Worm (Caenorhabditis elegans) whole organism, early embryonic: ENCODE data around the gene ssp-10.

Source experiments
- B0310.2 ChIP-seq: sonication (generic microtip); optimal IDR thresholded peaks from 2 replicates; lab custom pipeline; 2016; ENCODE audit warnings: mild to moderate bottlenecking, missing genetic modification characterization, missing compliant biosample characterization
- ets-7 ChIP-seq: sonication (generic microtip); optimal IDR thresholded peaks from 2 replicates; lab custom pipeline; 2016; ENCODE audit warnings: missing genotype, missing genetic modification characterization, missing compliant biosample characterization
- flt-1 ChIP-seq: fragments of 200-800 bp; sonication (Bioruptor generic); IDR thresholded peaks from 2 replicates; pipeline ENCODE4 v1.3.6; 2022; ENCODE audit warnings: missing genetic modification characterization, missing compliant biosample characterization
- hmbx-1 ChIP-seq: sonication (generic microtip); optimal IDR thresholded peaks from 2 replicates; lab custom pipeline; 2016; ENCODE audit warnings: mild to moderate bottlenecking, missing genetic modification characterization, missing compliant biosample characterization
- hnd-1 ChIP-seq: sonication (generic microtip); optimal IDR thresholded peaks from 2 replicates; lab custom pipeline; 2016; ENCODE audit warnings: missing genetic modification characterization, missing compliant biosample characterization
- scrt-1 ChIP-seq: fragments of 200-800 bp; sonication (Bioruptor generic); IDR thresholded peaks from 2 replicates; pipeline ENCODE4 v1.3.6; 2022; ENCODE audit warnings: missing genetic modification characterization, missing compliant biosample characterization
- tbx-11 ChIP-seq: fragments of 200-800 bp; sonication (Bioruptor generic); IDR thresholded peaks from 2 replicates; pipeline ENCODE4 v1.3.6; 2022; ENCODE audit warnings: missing genetic modification characterization, missing compliant biosample characterization
- tra-4 ChIP-seq: sonication (generic microtip); optimal IDR thresholded peaks from 2 replicates; lab custom pipeline; 2017; ENCODE audit warnings: missing genetic modification characterization, missing compliant biosample characterization

- TF ChIP-seq ets-7 (tag; lab: Kevin White, UChicago) (no peak), tra-4 (no peak), hmbx-1 (tag; lab: Kevin White, UChicago) (no peak), tbx-11 (no peak), hnd-1 (tag; lab: Kevin White, UChicago) (no peak), scrt-1 (GFP tag; lab: Robert Waterston, UW) (no peak), B0310.2 (tag; lab: Kevin White, UChicago) (no peak), flt-1 (GFP tag; lab: Robert Waterston, UW) (no peak)
These were observed 39.0 kb upstream of the ssp-10 start, which contains the start of gene ttbk-3 for ce11 chrIV:9889857-9890256.
